Worm (Caenorhabditis elegans): Measurements from ENCODE around the gene F36D3.16.
"Not testable (repeated sequence)": the region's sequence is repeated elsewhere in the genome, so short reads cannot be mapped to it uniquely, and the experiment has no call there.

Gene F36D3.16

ce11 chrV:16499006-16499405 lies 28.9 kb upstream of the F36D3.16 start, which contains the start of gene F36D3.1 (continued):
- TF ChIP-seq ceh-63 (GFP tag; optimal IDR thresholded peaks at IDR 0.05) (no peak), unc-98 (GFP tag; IDR thresholded peaks at IDR 0.05) (no peak)

ce11 chrV:16503164-16503563 lies 24.7 kb upstream of the F36D3.16 start, which contains the start of gene F36D3.14:
TSS of gene F36D3.14 (minus strand) at chrV:16503264.
- TF ChIP-seq dsc-1 (tag; optimal IDR thresholded peaks at IDR 0.05), result no peak
- TF ChIP-seq nhr-85 (tag), result no peak
- no peak for TF ChIP-seq ceh-90 (tag; optimal IDR thresholded peaks at IDR 0.05)
- TF ChIP-seq swsn-7 (tag; optimal IDR thresholded peaks at IDR 0.05), result no peak
- no peak for TF ChIP-seq zip-4 (GFP tag; optimal IDR thresholded peaks at IDR 0.05)
- TF ChIP-seq nhr-20 (tag; optimal IDR thresholded peaks at IDR 0.05), result no peak
- TF ChIP-seq aha-1 (tag; optimal IDR thresholded peaks at IDR 0.05), result no peak

DNA sequence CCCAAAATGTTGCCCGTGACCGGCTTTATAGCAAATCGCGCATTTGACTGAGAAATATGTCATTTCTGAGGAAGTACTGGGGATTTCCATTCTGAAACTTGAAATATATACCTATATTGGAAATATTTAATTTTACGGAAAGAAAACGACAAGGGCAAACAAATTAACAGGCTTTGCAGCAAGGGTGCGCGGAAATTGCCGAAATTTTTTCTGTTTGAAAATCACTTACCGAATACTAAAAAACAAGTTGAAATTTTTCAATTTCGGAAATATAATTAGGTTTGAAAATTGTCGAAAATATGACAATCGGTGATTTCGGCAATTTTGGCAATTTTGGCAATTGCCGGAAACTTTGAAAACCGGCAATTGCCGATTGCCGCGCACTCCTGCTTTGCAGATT lies 22.1 kb upstream of the F36D3.16 start, which contains the start of gene nhr-54:
Gene nhr-54 (minus strand): TSS at position 101 of the 400 bp plus-strand sequence.
- TF ChIP-seq efl-3 (GFP tag; optimal IDR thresholded peaks at IDR 0.05) (no peak), fos-1 (tag; optimal IDR thresholded peaks at IDR 0.05) (no peak), ceh-63 (GFP tag; optimal IDR thresholded peaks at IDR 0.05) (no peak), hlh-17 (GFP tag; optimal IDR thresholded peaks at IDR 0.05; ENCODE audit: borderline replicate concordance) (no peak), lsy-2 (tag; optimal IDR thresholded peaks at IDR 0.05) (no peak), unc-86 (tag; optimal IDR thresholded peaks at IDR 0.05) (no peak), vab-15 (tag; optimal IDR thresholded peaks at IDR 0.05) (no peak), ceh-8 (GFP tag; optimal IDR thresholded peaks at IDR 0.05) (no peak), lin-15B (tag; optimal IDR thresholded peaks at IDR 0.05) (no peak), lin-39 (tag; optimal IDR thresholded peaks at IDR 0.05) (no peak), nhr-84 (tag; optimal IDR thresholded peaks at IDR 0.05) (no peak), hlh-4 (tag; optimal IDR thresholded peaks at IDR 0.05) (no peak)

- TF ChIP-seq lin-14 (GFP tag; optimal IDR thresholded peaks at IDR 0.05), result peak; percentile 8
- no peak for TF ChIP-seq mdl-1 (tag; optimal IDR thresholded peaks at IDR 0.05)
- no peak for TF ChIP-seq unc-98 (GFP tag; IDR thresholded peaks at IDR 0.05)
These were observed 21.2 kb upstream of the F36D3.16 start for ce11 chrV:16506650-16507049.

DNA sequence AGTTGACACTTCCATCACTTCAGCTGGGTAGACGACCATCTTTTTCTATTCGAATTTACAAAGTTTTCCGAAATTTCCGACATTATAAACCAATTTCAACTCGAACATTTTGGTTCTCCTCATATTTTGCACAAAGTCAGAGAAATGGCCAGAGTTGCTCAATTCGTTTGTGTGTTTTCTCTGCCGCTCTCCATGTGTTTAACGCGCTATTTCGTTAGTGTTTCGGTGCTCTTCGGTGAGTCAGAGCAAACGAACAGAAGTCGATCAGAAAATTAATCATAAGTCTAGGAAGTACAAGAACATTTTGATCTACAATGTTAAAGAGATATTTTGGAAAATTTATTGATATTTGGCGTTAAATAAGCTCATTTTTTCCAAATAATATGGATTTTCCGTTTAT lies 19.2 kb upstream of the F36D3.16 start, which contains the start of gene srr-3:
Gene srr-3 (minus strand): TSS at position 101 of the 400 bp plus-strand sequence.
- TF ChIP-seq dsc-1 (tag; optimal IDR thresholded peaks at IDR 0.05), result no peak
- TF ChIP-seq lin-39 (tag; optimal IDR thresholded peaks at IDR 0.05), result no peak
- no peak for TF ChIP-seq nhr-76 (tag; optimal IDR thresholded peaks at IDR 0.05)
- no peak for TF ChIP-seq zip-4 (GFP tag; optimal IDR thresholded peaks at IDR 0.05)
- TF ChIP-seq zag-1 (tag; optimal IDR thresholded peaks at IDR 0.05), result no peak
- no peak for TF ChIP-seq irx-1 (tag; optimal IDR thresholded peaks at IDR 0.05)
- no peak for TF ChIP-seq nhr-19 (GFP tag; conservative IDR thresholded peaks at IDR 0.05)
- TF ChIP-seq Y116A8C.19 (tag; optimal IDR thresholded peaks at IDR 0.05; ENCODE audit: borderline replicate concordance), result no peak
- TF ChIP-seq ztf-4 (tag; optimal IDR thresholded peaks at IDR 0.05), result no peak
- no peak for TF ChIP-seq aha-1 (tag; optimal IDR thresholded peaks at IDR 0.05)
- no peak for TF ChIP-seq elt-2 (tag; optimal IDR thresholded peaks at IDR 0.05)
- no peak for TF ChIP-seq jun-1 (tag; optimal IDR thresholded peaks at IDR 0.05)

ce11 chrV:16515140-16515539 lies 12.8 kb upstream of the F36D3.16 start, which contains the start of gene F36D3.5:
TSS of gene F36D3.5 (minus strand) at chrV:16515240.
- TF ChIP-seq skn-1, snpc-4, nhr-28 (tag; optimal IDR thresholded peaks at IDR 0.05): not testable (repeated sequence)

All from whole organism, L1 larva.